Fruit fly (Drosophila melanogaster): ENCODE results near the gene CG32700.

The CG32700 gene

DNA sequence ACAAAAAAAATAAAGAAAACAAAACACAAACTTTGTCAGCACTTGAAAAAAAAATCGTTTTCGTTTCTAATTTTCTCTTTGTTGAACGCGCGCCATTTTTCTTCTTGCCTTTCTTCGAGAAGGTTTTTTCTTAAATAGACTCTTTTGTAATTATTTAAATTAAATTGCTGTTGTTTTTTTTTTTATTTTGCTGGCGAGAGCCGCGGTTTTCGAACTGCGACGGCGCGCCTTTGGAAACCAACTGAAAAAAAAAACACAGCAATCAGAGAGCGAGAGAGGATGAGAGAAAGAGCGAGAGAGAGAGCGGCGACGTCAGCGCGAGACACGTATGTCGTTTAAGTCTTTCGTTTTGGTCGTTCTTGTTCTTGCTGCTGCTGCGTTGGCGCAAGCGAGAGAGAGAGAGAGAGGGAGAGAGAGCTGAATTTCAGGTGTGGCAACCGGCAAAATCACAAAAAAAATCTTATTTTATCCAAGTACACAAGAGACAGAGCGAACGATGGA is 54.6 kb downstream of the CG32700 start (continued):
- TF ChIP-seq CG7368 (GFP tag; optimal IDR thresholded peaks at IDR 0.05): peak; percentile 37
- TF ChIP-seq dac (GFP tag; optimal IDR thresholded peaks at IDR 0.05): no peak
- peak; percentile 34 for TF ChIP-seq Eip75B (GFP tag; optimal IDR thresholded peaks at IDR 0.05)
- TF ChIP-seq CG10631 (GFP tag; optimal IDR thresholded peaks at IDR 0.05): peak; percentile 28
- peak; percentile 57 for TF ChIP-seq topi (GFP tag; optimal IDR thresholded peaks at IDR 0.05)
- TF ChIP-seq CG11902 (GFP tag; optimal IDR thresholded peaks at IDR 0.05): no peak
- TF ChIP-seq Eip93F (GFP tag; optimal IDR thresholded peaks at IDR 0.05): no peak
- TF ChIP-seq spab (GFP tag; optimal IDR thresholded peaks at IDR 0.05): peak; percentile 70
- peak; percentile 21 for TF ChIP-seq Ets21C (GFP tag; optimal IDR thresholded peaks at IDR 0.05)
- peak; percentile 46 for TF ChIP-seq Smox (GFP tag; optimal IDR thresholded peaks at IDR 0.05)
- TF ChIP-seq Sox14 (GFP tag; optimal IDR thresholded peaks at IDR 0.05): peak; percentile 51
- TF ChIP-seq Blimp-1 (GFP tag; optimal IDR thresholded peaks at IDR 0.05): no peak
- TF ChIP-seq Met (GFP tag; optimal IDR thresholded peaks at IDR 0.05): peak; percentile 62
- peak; percentile 27 for TF ChIP-seq CG16779 (tag; optimal IDR thresholded peaks at IDR 0.05)
- TF ChIP-seq CG34406 (GFP tag; optimal IDR thresholded peaks at IDR 0.05): peak; percentile 34
- peak; percentile 48 for TF ChIP-seq OdsH (GFP tag; optimal IDR thresholded peaks at IDR 0.05)
- peak; percentile 45 for TF ChIP-seq Sox102F (GFP tag; optimal IDR thresholded peaks at IDR 0.05)
- no peak for TF ChIP-seq CG15336 (GFP tag; IDR thresholded peaks at IDR 0.05)
- TF ChIP-seq lz (GFP tag; optimal IDR thresholded peaks at IDR 0.05): peak; percentile 37
- TF ChIP-seq CG6276 (GFP tag; optimal IDR thresholded peaks at IDR 0.05): peak; percentile 5
- no peak for TF ChIP-seq fd85E (GFP tag; optimal IDR thresholded peaks at IDR 0.05)
- peak; percentile 7 for TF ChIP-seq CG6854 (GFP tag; optimal IDR thresholded peaks at IDR 0.05)
- peak; percentile 59 for TF ChIP-seq CG10669 (GFP tag; optimal IDR thresholded peaks at IDR 0.05)
- peak; percentile 31 for TF ChIP-seq CG31627 (GFP tag; optimal IDR thresholded peaks at IDR 0.05)
- peak; percentile 0 for TF ChIP-seq CG11762 (GFP tag; optimal IDR thresholded peaks at IDR 0.05; ENCODE audit: insufficient read depth)
- no peak for TF ChIP-seq fkh (GFP tag; optimal IDR thresholded peaks at IDR 0.05)
- TF ChIP-seq CG3032 (tag; optimal IDR thresholded peaks at IDR 0.05): peak; percentile 29
- TF ChIP-seq esn (GFP tag; optimal IDR thresholded peaks at IDR 0.05): peak; percentile 65
- TF ChIP-seq acj6 (GFP tag; optimal IDR thresholded peaks at IDR 0.05): peak; percentile 11
- TF ChIP-seq CG11294 (GFP tag; IDR thresholded peaks at IDR 0.05): no peak
- TF ChIP-seq Hr4 (GFP tag; optimal IDR thresholded peaks at IDR 0.05): peak; percentile 17
- TF ChIP-seq CG9139 (GFP tag; optimal IDR thresholded peaks at IDR 0.05): peak; percentile 76
- no peak for TF ChIP-seq Hr38 (GFP tag; optimal IDR thresholded peaks at IDR 0.05)
- TF ChIP-seq net (GFP tag; optimal IDR thresholded peaks at IDR 0.05): peak; percentile 57
- peak; percentile 36 for TF ChIP-seq Lpt (GFP tag; optimal IDR thresholded peaks at IDR 0.05)
- peak; percentile 35 for TF ChIP-seq cyc (GFP tag; optimal IDR thresholded peaks at IDR 0.05)
- peak; percentile 48 for TF ChIP-seq CG8632 (GFP tag; optimal IDR thresholded peaks at IDR 0.05)
- no peak for TF ChIP-seq dsx (GFP tag; optimal IDR thresholded peaks at IDR 0.05; ENCODE audit: poor library complexity, severe bottlenecking)
- peak; percentile 42 for TF ChIP-seq Hr39 (GFP tag; optimal IDR thresholded peaks at IDR 0.05)
- TF ChIP-seq Gug (GFP tag; IDR thresholded peaks at IDR 0.05): no peak

DNA sequence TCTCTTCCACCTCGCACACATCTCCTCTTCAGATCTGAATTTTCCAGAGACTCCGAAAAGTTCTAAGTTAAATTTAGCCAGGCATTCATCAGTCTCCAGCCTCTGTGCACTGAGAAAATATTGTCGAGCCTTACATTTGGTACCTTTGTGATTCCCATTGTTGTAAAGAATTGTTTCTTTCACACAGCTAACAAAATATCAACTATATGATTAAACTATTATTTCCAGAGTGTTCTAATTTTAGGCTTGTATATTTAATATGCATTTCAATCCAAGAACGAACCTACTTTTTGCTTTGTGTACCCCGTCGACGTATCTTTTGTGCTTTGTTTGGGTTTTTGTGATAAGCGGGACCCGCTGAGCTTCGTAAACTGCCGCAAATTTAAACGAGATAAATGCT is 56.5 kb downstream of the CG32700 start:
- peak; percentile 38 for TF ChIP-seq Met (GFP tag; optimal IDR thresholded peaks at IDR 0.05)
- TF ChIP-seq Eip93F (GFP tag; optimal IDR thresholded peaks at IDR 0.05): no peak
- TF ChIP-seq CG16779 (tag; optimal IDR thresholded peaks at IDR 0.05): no peak
- peak; percentile 2 for TF ChIP-seq Smox (GFP tag; optimal IDR thresholded peaks at IDR 0.05)
- no peak for TF ChIP-seq vri (GFP tag; optimal IDR thresholded peaks at IDR 0.05)
- TF ChIP-seq CG11294 (GFP tag; IDR thresholded peaks at IDR 0.05): no peak
- TF ChIP-seq CG11762 (GFP tag; optimal IDR thresholded peaks at IDR 0.05; ENCODE audit: insufficient read depth): no peak
- peak; percentile 55 for TF ChIP-seq Eip78C (GFP tag)
- TF ChIP-seq topi (GFP tag; optimal IDR thresholded peaks at IDR 0.05): peak; percentile 33
- peak; percentile 29 for TF ChIP-seq Hr39 (GFP tag; optimal IDR thresholded peaks at IDR 0.05)
- TF ChIP-seq ss (GFP tag; optimal IDR thresholded peaks at IDR 0.05): no peak
- no peak for TF ChIP-seq Lpt (GFP tag; optimal IDR thresholded peaks at IDR 0.05)
- TF ChIP-seq CG9139 (GFP tag; optimal IDR thresholded peaks at IDR 0.05): no peak
- no peak for TF ChIP-seq Ets96B (tag; optimal IDR thresholded peaks at IDR 0.05)
- peak; percentile 8 for TF ChIP-seq CG3919 (GFP tag; optimal IDR thresholded peaks at IDR 0.05)
- TF ChIP-seq svp (GFP tag): peak; percentile 46
- TF ChIP-seq lz (GFP tag; optimal IDR thresholded peaks at IDR 0.05): peak; percentile 18
- TF ChIP-seq CG8319 (GFP tag; optimal IDR thresholded peaks at IDR 0.05): no peak
- TF ChIP-seq CG4318 (GFP tag; optimal IDR thresholded peaks at IDR 0.05): no peak
- TF ChIP-seq esn (GFP tag; optimal IDR thresholded peaks at IDR 0.05): peak; percentile 33
- no peak for TF ChIP-seq Eip75B (GFP tag; optimal IDR thresholded peaks at IDR 0.05)
- peak; percentile 2 for TF ChIP-seq Sox102F (GFP tag; optimal IDR thresholded peaks at IDR 0.05)
- TF ChIP-seq salr (GFP tag; optimal IDR thresholded peaks at IDR 0.05): no peak
- no peak for TF ChIP-seq CG8119 (GFP tag; IDR thresholded peaks at IDR 0.05)
- peak; percentile 24 for TF ChIP-seq cyc (GFP tag; optimal IDR thresholded peaks at IDR 0.05)
- no peak for TF ChIP-seq fkh (GFP tag; optimal IDR thresholded peaks at IDR 0.05)
